Worm (Caenorhabditis elegans) whole organism, L4/young adult: ENCODE measurements around the gene phdh-1.
"Not testable (repeated sequence)": the region's sequence is repeated elsewhere in the genome, so short reads cannot be mapped to it uniquely, and the experiment has no call there.

ENCODE experiments used
- W03F9.2 ChIP-seq: fragments of 150-350 bp; optimal IDR thresholded peaks from 2 replicates; lab custom pipeline; 2014; ENCODE audit warnings: missing biosample characterization, missing genetic modification characterization
- dao-5 ChIP-seq: sonication (generic microtip); optimal IDR thresholded peaks from 2 replicates; lab custom pipeline; 2016; ENCODE audit warnings: missing genotype, missing genetic modification characterization, moderate library complexity, missing compliant biosample characterization
- him-1 ChIP-seq: sonication (generic microtip); optimal IDR thresholded peaks from 2 replicates; lab custom pipeline; 2016; ENCODE audit warnings: missing genotype, missing genetic modification reagents, missing genetic modification characterization, missing compliant biosample characterization

Gene phdh-1

ce11 chrII:13664416-13664815 lies 26.1 kb upstream of the phdh-1 start:
- no peak for TF ChIP-seq dao-5 (tag; lab: Kevin White, UChicago)
- no peak for TF ChIP-seq him-1 (tag; lab: Kevin White, UChicago)
- no peak for TF ChIP-seq W03F9.2

- not testable (repeated sequence) for TF ChIP-seq dao-5 (tag; lab: Kevin White, UChicago); him-1 (tag; lab: Kevin White, UChicago); W03F9.2
Observed at ce11 chrII:13661990-13662389, 23.7 kb upstream of the phdh-1 start, which contains the start of gene C31C9.6. TSS of gene C31C9.6 (minus strand) at chrII:13662090.

- TF ChIP-seq dao-5 (tag; lab: Kevin White, UChicago); him-1 (tag; lab: Kevin White, UChicago); W03F9.2: not testable (repeated sequence)
Observed at ce11 chrII:13654723-13655122, 16.4 kb upstream of the phdh-1 start, which contains the start of gene C31C9.9. TSS of gene C31C9.9 (plus strand) at chrII:13655023.

- TF ChIP-seq him-1 (tag; lab: Kevin White, UChicago) = no peak
- TF ChIP-seq W03F9.2 = no peak
- no peak for TF ChIP-seq dao-5 (tag; lab: Kevin White, UChicago)
Observed at ce11 chrII:13648230-13648629, 9.9 kb upstream of the phdh-1 start, which contains the start of gene fbxa-169. TSS of gene fbxa-169 (plus strand) at chrII:13648530.

ce11 chrII:13641311-13641710 lies 3.0 kb upstream of the phdh-1 start, which contains the start of gene fbxa-167:
TSS of gene fbxa-167 (plus strand) at chrII:13641489.
- no peak for TF ChIP-seq W03F9.2

- TF ChIP-seq dao-5 (tag; lab: Kevin White, UChicago) (no peak), W03F9.2 (no peak), him-1 (tag; lab: Kevin White, UChicago) (no peak)
Observed at ce11 chrII:13640210-13640609, 1.9 kb upstream of the phdh-1 start.

ce11 chrII:13638576-13638975 lies 296 bp upstream of the phdh-1 start:
- no peak for TF ChIP-seq dao-5 (tag; lab: Kevin White, UChicago)
- TF ChIP-seq W03F9.2 = no peak
- TF ChIP-seq him-1 (tag; lab: Kevin White, UChicago) = no peak

ce11 chrII:13637464-13637863 lies 816 bp downstream of the phdh-1 start:
- no peak for TF ChIP-seq him-1 (tag; lab: Kevin White, UChicago)
- TF ChIP-seq W03F9.2 = no peak
- no peak for TF ChIP-seq dao-5 (tag; lab: Kevin White, UChicago)

ce11 chrII:13636596-13636995 lies 1.7 kb downstream of the phdh-1 start:
- TF ChIP-seq him-1 (tag; lab: Kevin White, UChicago) (no peak), dao-5 (tag; lab: Kevin White, UChicago) (no peak), W03F9.2 (no peak)

- TF ChIP-seq dao-5 (tag; lab: Kevin White, UChicago) = no peak
- TF ChIP-seq him-1 (tag; lab: Kevin White, UChicago) = no peak
Observed at ce11 chrII:13632238-13632637, 6.0 kb downstream of the phdh-1 start, which contains the start of gene tag-10. TSS of gene tag-10 (plus strand) at chrII:13632584.

- TF ChIP-seq dao-5 (tag; lab: Kevin White, UChicago) (no peak), him-1 (tag; lab: Kevin White, UChicago) (no peak), W03F9.2 (no peak)
Observed at ce11 chrII:13630690-13631089, 7.6 kb downstream of the phdh-1 start, which contains the start of the genes gst-17 and gst-18. TSS of gene gst-17 (minus strand) at chrII:13630790. TSS of gene gst-18 (minus strand) at chrII:13630887.

ce11 chrII:13627001-13627400 lies 11.3 kb downstream of the phdh-1 start, which contains the start of gene gst-19:
TSS of gene gst-19 (minus strand) at chrII:13627145.
- TF ChIP-seq W03F9.2 (no peak), dao-5 (tag; lab: Kevin White, UChicago) (no peak), him-1 (tag; lab: Kevin White, UChicago) (no peak)

- TF ChIP-seq W03F9.2 (no peak), dao-5 (tag; lab: Kevin White, UChicago) (no peak), him-1 (tag; lab: Kevin White, UChicago) (no peak)
Observed at ce11 chrII:13624330-13624729, 13.9 kb downstream of the phdh-1 start, which contains the start of gene gst-16. TSS of gene gst-16 (minus strand) at chrII:13624440.

ce11 chrII:13617808-13618207 lies 20.5 kb downstream of the phdh-1 start, which contains the start of gene gst-12:
TSS of gene gst-12 (minus strand) at chrII:13618061.
- no peak for TF ChIP-seq dao-5 (tag; lab: Kevin White, UChicago)
- TF ChIP-seq him-1 (tag; lab: Kevin White, UChicago) = no peak

ce11 chrII:13616000-13616399 lies 22.3 kb downstream of the phdh-1 start, which contains the start of gene gst-14:
TSS of gene gst-14 (minus strand) at chrII:13616100.
- no peak for TF ChIP-seq W03F9.2
- TF ChIP-seq dao-5 (tag; lab: Kevin White, UChicago) = no peak
- TF ChIP-seq him-1 (tag; lab: Kevin White, UChicago) = no peak
